Fruit fly (Drosophila melanogaster): Measurements from ENCODE around the gene Marf.

Gene Marf

DNA sequence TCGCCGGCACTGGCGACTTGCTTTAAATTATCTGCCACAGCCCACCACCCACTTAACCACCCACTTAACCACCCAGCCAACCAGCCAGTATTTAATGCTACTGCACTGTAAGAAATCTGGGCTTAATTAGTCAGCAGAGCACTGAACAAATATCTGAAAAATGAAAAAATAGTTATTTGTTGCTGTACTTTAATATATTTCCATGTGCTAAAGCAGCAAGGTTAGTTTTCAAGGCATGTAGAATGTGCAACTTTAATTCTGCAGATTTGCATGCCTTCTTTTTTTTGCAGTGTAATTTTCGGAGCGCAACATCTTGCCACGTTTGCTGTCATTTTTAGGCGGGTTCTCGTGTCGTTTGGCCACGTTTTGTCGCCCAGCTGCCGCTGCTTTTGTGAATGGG is 9.9 kb downstream of the Marf start (continued):
- TF ChIP-seq B-H1 (GFP tag; IDR thresholded peaks at IDR 0.05) (no peak; the same call in 2 of the 3 replicates), CG14441 (GFP tag; IDR thresholded peaks at IDR 0.05) (no peak), NfI (GFP tag; optimal IDR thresholded peaks at IDR 0.05) (peak; percentile 38), CG15073 (GFP tag; optimal IDR thresholded peaks at IDR 0.05) (no peak), pzg (GFP tag; optimal IDR thresholded peaks at IDR 0.05) (no peak), Scr (GFP tag; IDR thresholded peaks at IDR 0.05; ENCODE audit: partially characterized antibody) (no peak), CG12104 (GFP tag; optimal IDR thresholded peaks at IDR 0.05) (no peak), cas (GFP tag; IDR thresholded peaks at IDR 0.05) (no peak), stc (GFP tag; IDR thresholded peaks at IDR 0.05) (no peak; the same call in 1 of the 2 replicates), MESR4 (GFP tag; optimal IDR thresholded peaks at IDR 0.05) (no peak), run (tag; optimal IDR thresholded peaks at IDR 0.05) (no peak), CG12391 (tag; optimal IDR thresholded peaks at IDR 0.05) (peak; percentile 47), CG3065 (GFP tag; optimal IDR thresholded peaks at IDR 0.05) (no peak), Hmr (GFP tag; optimal IDR thresholded peaks at IDR 0.05) (peak; percentile 67), Gsc (GFP tag; IDR thresholded peaks at IDR 0.05) (no peak), danr (GFP tag; IDR thresholded peaks at IDR 0.05) (no peak), kah (GFP tag; optimal IDR thresholded peaks at IDR 0.05) (no peak), Sin3A (optimal IDR thresholded peaks at IDR 0.05) (no peak), pho (GFP tag; optimal IDR thresholded peaks at IDR 0.05) (no peak), lbe (GFP tag; optimal IDR thresholded peaks at IDR 0.05) (no peak), mirr (GFP tag; optimal IDR thresholded peaks at IDR 0.05) (no peak), bowl (GFP tag; IDR thresholded peaks at IDR 0.05) (no peak), corto (GFP tag; optimal IDR thresholded peaks at IDR 0.05) (no peak), CG1529 (GFP tag; optimal IDR thresholded peaks at IDR 0.05) (no peak), stwl (tag; optimal IDR thresholded peaks at IDR 0.05) (no peak), sob (GFP tag; IDR thresholded peaks at IDR 0.05) (0 out of 2 replicates have a peak, but pooled peaks have one; percentile 23), Dp (GFP tag; optimal IDR thresholded peaks at IDR 0.05) (no peak), Xbp1 (GFP tag; optimal IDR thresholded peaks at IDR 0.05) (peak; percentile 41), Neu2 (GFP tag; optimal IDR thresholded peaks at IDR 0.05; ENCODE audit: borderline replicate concordance) (no peak), CG11398 (GFP tag; optimal IDR thresholded peaks at IDR 0.05) (no peak), CG17385 (GFP tag; optimal IDR thresholded peaks at IDR 0.05) (peak; percentile 48), CG3407 (GFP tag; optimal IDR thresholded peaks at IDR 0.05) (no peak), schlank (tag; optimal IDR thresholded peaks at IDR 0.05) (no peak), CG6791 (GFP tag; IDR thresholded peaks at IDR 0.05; ENCODE audit: partially characterized antibody) (no peak), Nf-YA (GFP tag; IDR thresholded peaks at IDR 0.05) (no peak), Kr (GFP tag; optimal IDR thresholded peaks at IDR 0.05) (no peak), CG10366 (GFP tag; IDR thresholded peaks at IDR 0.05) (no peak; the same call in 1 of the 2 replicates), lov (optimal IDR thresholded peaks at IDR 0.05) (no peak), lov (GFP tag; IDR thresholded peaks at IDR 0.05) (no peak), CG18764 (GFP tag; optimal IDR thresholded peaks at IDR 0.05) (no peak), CG4854 (GFP tag; optimal IDR thresholded peaks at IDR 0.05) (no peak), CG13296 (GFP tag; optimal IDR thresholded peaks at IDR 0.05) (peak; percentile 48), CG10209 (GFP tag; optimal IDR thresholded peaks at IDR 0.05) (peak; percentile 39), CG12299 (tag; optimal IDR thresholded peaks at IDR 0.05) (no peak), salm (tag; optimal IDR thresholded peaks at IDR 0.05) (no peak), knrl (GFP tag; IDR thresholded peaks at IDR 0.05; ENCODE audit: partially characterized antibody) (no peak), bigmax (GFP tag; optimal IDR thresholded peaks at IDR 0.05) (no peak), dimm (GFP tag; IDR thresholded peaks at IDR 0.05) (no peak), CG10959 (GFP tag; IDR thresholded peaks at IDR 0.05) (no peak), CG11695 (GFP tag; IDR thresholded peaks at IDR 0.05) (0 out of 3 replicates have a peak, but pooled peaks have one; percentile 22), gcm (GFP tag; optimal IDR thresholded peaks at IDR 0.05) (no peak), CG2875 (GFP tag; optimal IDR thresholded peaks at IDR 0.05) (no peak)

All from whole organism, embryonic.